Fruit fly (Drosophila melanogaster) whole organism, embryonic: ENCODE data around the gene Smox.

Source experiments
- Atf3 ChIP-seq: fragments of 200-800 bp; sonication (Bioruptor generic); optimal IDR thresholded peaks from 3 replicates; lab custom pipeline; 2016; ENCODE audit warnings: missing biosample characterization, missing genetic modification characterization
- Blimp-1 ChIP-seq: fragments of 200-800 bp; sonication (Bioruptor generic); optimal IDR thresholded peaks from 3 replicates; lab custom pipeline; 2018; ENCODE audit warnings: missing biosample characterization, missing genetic modification characterization, mild to moderate bottlenecking, moderate library complexity, missing genetic modification reagents
- CG1024 ChIP-seq: fragments of 200-800 bp; sonication (Bioruptor generic); IDR thresholded peaks from 2 replicates; pipeline ENCODE4 v1.3.6; 2022; ENCODE audit warnings: missing biosample characterization, missing genetic modification characterization
- CG10366 ChIP-seq: fragments of 200-800 bp; sonication (Bioruptor generic); IDR thresholded peaks from 2 replicates; pipeline ENCODE4 v1.3.6; 2022; ENCODE audit warnings: missing biosample characterization, missing genetic modification characterization
- CG10431 ChIP-seq: fragments of 200-800 bp; sonication (Bioruptor generic); optimal IDR thresholded peaks from 3 replicates; lab custom pipeline; 2018; ENCODE audit warnings: missing biosample characterization, mild to moderate bottlenecking, missing genetic modification characterization
- CG13287 ChIP-seq: fragments of 200-800 bp; sonication (Bioruptor generic); IDR thresholded peaks from 2 replicates; pipeline ENCODE4 v1.3.6; 2022; ENCODE audit warnings: missing biosample characterization, missing genetic modification characterization; ENCODE audit not compliant: partially characterized antibody
- CG13775 ChIP-seq: fragments of 200-800 bp; sonication (Bioruptor generic); optimal IDR thresholded peaks from 3 replicates; lab custom pipeline; 2017; ENCODE audit warnings: missing biosample characterization, mild to moderate bottlenecking, missing genetic modification characterization
- CG14965 ChIP-seq: fragments of 200-800 bp; sonication (Bioruptor generic); optimal IDR thresholded peaks from 2 replicates; lab custom pipeline; 2016; ENCODE audit warnings: missing biosample characterization, missing genetic modification characterization, borderline replicate concordance
- CG1529 ChIP-seq: fragments of 200-800 bp; sonication (Bioruptor generic); optimal IDR thresholded peaks from 3 replicates; lab custom pipeline; 2018; ENCODE audit warnings: missing biosample characterization, missing genetic modification characterization
- CG1792 ChIP-seq: fragments of 200-800 bp; sonication (Bioruptor generic); optimal IDR thresholded peaks from 2 replicates; lab custom pipeline; 2016; ENCODE audit warnings: missing biosample characterization, missing genetic modification characterization
- CG18011 ChIP-seq: fragments of 200-800 bp; sonication (Bioruptor generic); optimal IDR thresholded peaks from 2 replicates; lab custom pipeline; 2017; ENCODE audit warnings: missing biosample characterization, missing genetic modification characterization, mild to moderate bottlenecking, moderate library complexity, missing genotype
- CG18619 ChIP-seq: fragments of 200-800 bp; sonication (Bioruptor generic); optimal IDR thresholded peaks from 3 replicates; lab custom pipeline; 2017; ENCODE audit warnings: missing biosample characterization, mild to moderate bottlenecking, missing genetic modification characterization
- CG31388 ChIP-seq: fragments of 200-800 bp; sonication (Bioruptor generic); optimal IDR thresholded peaks from 2 replicates; lab custom pipeline; 2016; ENCODE audit warnings: missing biosample characterization, missing genetic modification characterization
- CG33213 ChIP-seq: fragments of 200-800 bp; sonication (Bioruptor generic); optimal IDR thresholded peaks from 3 replicates; lab custom pipeline; 2016; ENCODE audit warnings: missing biosample characterization, missing genetic modification characterization
- CG34224 ChIP-seq: fragments of 200-800 bp; sonication (Bioruptor generic); IDR thresholded peaks from 3 replicates; pipeline ENCODE4 v1.3.6; 2022; ENCODE audit warnings: missing biosample characterization, missing genetic modification characterization; ENCODE audit not compliant: partially characterized antibody
- CG3995 ChIP-seq: fragments of 200-800 bp; sonication (Bioruptor generic); optimal IDR thresholded peaks from 3 replicates; lab custom pipeline; 2016; ENCODE audit warnings: missing biosample characterization, missing genetic modification characterization
- CG43689 ChIP-seq: fragments of 200-800 bp; sonication (Bioruptor generic); IDR thresholded peaks from 2 replicates; pipeline ENCODE4 v1.3.6; 2022; ENCODE audit warnings: missing biosample characterization, missing genetic modification characterization
- CG4617 ChIP-seq: fragments of 200-800 bp; sonication (Bioruptor generic); optimal IDR thresholded peaks from 3 replicates; lab custom pipeline; 2016; ENCODE audit warnings: missing biosample characterization, missing genetic modification characterization, borderline replicate concordance
- CG6689 ChIP-seq: fragments of 200-800 bp; sonication (Bioruptor generic); IDR thresholded peaks from 2 replicates; pipeline ENCODE4 v1.3.6; 2022; ENCODE audit warnings: missing biosample characterization, missing genetic modification characterization
- CG6765 ChIP-seq: fragments of 200-800 bp; sonication (Bioruptor generic); optimal IDR thresholded peaks from 3 replicates; lab custom pipeline; 2017; ENCODE audit warnings: missing biosample characterization, mild to moderate bottlenecking, missing genetic modification characterization
- CG6854 ChIP-seq: fragments of 200-800 bp; sonication (Bioruptor generic); optimal IDR thresholded peaks from 3 replicates; lab custom pipeline; 2017; ENCODE audit warnings: missing biosample characterization, mild to moderate bottlenecking, missing genetic modification characterization
- CG9817 ChIP-seq: fragments of 200-800 bp; sonication (Bioruptor generic); optimal IDR thresholded peaks from 2 replicates; lab custom pipeline; 2018; ENCODE audit warnings: missing biosample characterization, mild to moderate bottlenecking, missing genetic modification characterization, moderate library complexity
- Chrac-16 ChIP-seq: fragments of 200-800 bp; sonication (Bioruptor generic); optimal IDR thresholded peaks from 3 replicates; lab custom pipeline; 2016; ENCODE audit warnings: missing biosample characterization, missing genetic modification characterization
- Dip3 ChIP-seq: fragments of 200-800 bp; sonication (Bioruptor generic); optimal IDR thresholded peaks from 3 replicates; lab custom pipeline; 2016; ENCODE audit warnings: missing biosample characterization, missing genetic modification characterization
- Eip74EF ChIP-seq, 2 experiments: fragments of 200-800 bp in 1 of 2; fragments of >200 bp in 1 of 2; sonication (Bioruptor generic) in 1 of 2; optimal IDR thresholded peaks; 2 replicates each; lab custom pipeline; 2017 to 2019; ENCODE audit warnings: missing biosample characterization in 2 of 2, missing genetic modification characterization in 2 of 2, mild to moderate bottlenecking in 1 of 2, moderate library complexity in 1 of 2
- Ets65A ChIP-seq: fragments of 200-800 bp; sonication (Bioruptor generic); peaks from one replicate; lab custom pipeline; 2016; ENCODE audit warnings: missing biosample characterization, missing genetic modification characterization
- Fer1 ChIP-seq: fragments of 200-800 bp; sonication (Bioruptor generic); optimal IDR thresholded peaks from 2 replicates; lab custom pipeline; 2017; ENCODE audit warnings: missing biosample characterization, mild to moderate bottlenecking, missing genetic modification characterization
- Gsc ChIP-seq: fragments of 200-800 bp; sonication (Bioruptor generic); IDR thresholded peaks from 2 replicates; pipeline ENCODE4 v1.3.6; 2022; ENCODE audit warnings: missing biosample characterization, missing genetic modification characterization
- Gug ChIP-seq: fragments of 200-800 bp; sonication (Bioruptor generic); IDR thresholded peaks from 4 replicates; pipeline ENCODE4 v1.3.6; 2022; ENCODE audit warnings: missing biosample characterization, missing genetic modification characterization
- Kr ChIP-seq: fragments of 200-800 bp; sonication (Bioruptor generic); optimal IDR thresholded peaks from 2 replicates; lab custom pipeline; 2017; ENCODE audit warnings: missing biosample characterization, mild to moderate bottlenecking, missing genetic modification characterization
- Neu2 ChIP-seq: fragments of 200-800 bp; sonication (Bioruptor generic); optimal IDR thresholded peaks from 3 replicates; lab custom pipeline; 2016; ENCODE audit warnings: missing biosample characterization, missing genetic modification characterization, borderline replicate concordance
- Nf-YC ChIP-seq: fragments of 200-800 bp; optimal IDR thresholded peaks from 3 replicates; lab custom pipeline; 2019; ENCODE audit warnings: missing biosample characterization, mild to moderate bottlenecking, missing genetic modification characterization, moderate library complexity
- Ptx1 ChIP-seq: fragments of 200-800 bp; sonication (Bioruptor generic); IDR thresholded peaks from 2 replicates; pipeline ENCODE4 v1.3.6; 2022; ENCODE audit warnings: missing biosample characterization, missing genetic modification characterization
- Taf1 ChIP-seq: fragments of 200-800 bp; sonication (Bioruptor generic); IDR thresholded peaks from 2 replicates; pipeline ENCODE4 v1.3.6; 2022; ENCODE audit warnings: missing biosample characterization, missing genetic modification characterization
- al ChIP-seq: fragments of 200-800 bp; sonication (Bioruptor generic); IDR thresholded peaks from 2 replicates; pipeline ENCODE4 v1.3.6; 2022; ENCODE audit warnings: missing biosample characterization, missing genetic modification characterization
- bigmax ChIP-seq: fragments of 200-800 bp; sonication (Bioruptor generic); optimal IDR thresholded peaks from 2 replicates; lab custom pipeline; 2018; ENCODE audit warnings: missing biosample characterization, mild to moderate bottlenecking, missing genetic modification characterization
- bowl ChIP-seq: fragments of 200-800 bp; sonication (Bioruptor generic); IDR thresholded peaks from 2 replicates; pipeline ENCODE4 v1.3.6; 2022; ENCODE audit warnings: missing biosample characterization, missing genetic modification characterization
- bsh ChIP-seq, 2 experiments: fragments of 200-800 bp; sonication (Bioruptor generic); optimal IDR thresholded peaks; 2 replicates each; lab custom pipeline; 2017 to 2018; ENCODE audit warnings: mild to moderate bottlenecking in 2 of 2, missing biosample characterization in 2 of 2, missing genetic modification characterization in 2 of 2, moderate library complexity in 1 of 2
- caup ChIP-seq: fragments of 200-800 bp; sonication (Bioruptor generic); optimal IDR thresholded peaks from 3 replicates; lab custom pipeline; 2017; ENCODE audit warnings: missing biosample characterization, mild to moderate bottlenecking, missing genetic modification characterization, moderate library complexity; ENCODE audit not compliant: severe bottlenecking
- esg ChIP-seq: fragments of 200-800 bp; sonication (Bioruptor generic); conservative IDR thresholded peaks from 2 replicates; pipeline ENCODE4 v1.3.6; 2022; ENCODE audit warnings: missing biosample characterization, missing genetic modification characterization
- fu2 ChIP-seq: fragments of 200-800 bp; sonication (Bioruptor generic); optimal IDR thresholded peaks from 2 replicates; lab custom pipeline; 2016; ENCODE audit warnings: missing biosample characterization, missing genetic modification characterization
- gce ChIP-seq: fragments of 200-800 bp; sonication (Bioruptor generic); IDR thresholded peaks from 3 replicates; pipeline ENCODE4 v1.3.6; 2022; ENCODE audit warnings: missing biosample characterization, missing genetic modification characterization
- insv ChIP-seq, 2 experiments: fragments of 200-800 bp; sonication (Bioruptor generic); optimal IDR thresholded peaks; 3 replicates each; lab custom pipeline; 2016 to 2018; ENCODE audit warnings: missing biosample characterization in 2 of 2, missing genetic modification characterization in 2 of 2
- odd ChIP-seq: fragments of 200-800 bp; sonication (Bioruptor generic); optimal IDR thresholded peaks from 2 replicates; lab custom pipeline; 2017; ENCODE audit warnings: missing biosample characterization, mild to moderate bottlenecking, missing genetic modification characterization
- p53 ChIP-seq: fragments of 200-800 bp; sonication (Bioruptor generic); optimal IDR thresholded peaks from 2 replicates; lab custom pipeline; 2016; ENCODE audit warnings: missing biosample characterization, missing genetic modification characterization
- pzg ChIP-seq: fragments of 200-800 bp; sonication (Bioruptor generic); optimal IDR thresholded peaks from 3 replicates; lab custom pipeline; 2018; ENCODE audit warnings: missing biosample characterization, mild to moderate bottlenecking, missing genetic modification characterization, moderate library complexity
- sqz ChIP-seq: fragments of 200-800 bp; sonication (Bioruptor generic); optimal IDR thresholded peaks from 3 replicates; lab custom pipeline; 2018; ENCODE audit warnings: missing biosample characterization, mild to moderate bottlenecking, missing genetic modification characterization
- ttk ChIP-seq: fragments of 200-800 bp; sonication (Bioruptor generic); IDR thresholded peaks from 2 replicates; pipeline ENCODE4 v2.1.2; 2022; ENCODE audit warnings: missing biosample characterization, missing genetic modification characterization
- wdn ChIP-seq: fragments of 200-800 bp; sonication (Bioruptor generic); IDR thresholded peaks from 2 replicates; pipeline ENCODE4 v1.3.6; 2022; ENCODE audit warnings: missing biosample characterization, missing genetic modification characterization

The Smox gene

DNA sequence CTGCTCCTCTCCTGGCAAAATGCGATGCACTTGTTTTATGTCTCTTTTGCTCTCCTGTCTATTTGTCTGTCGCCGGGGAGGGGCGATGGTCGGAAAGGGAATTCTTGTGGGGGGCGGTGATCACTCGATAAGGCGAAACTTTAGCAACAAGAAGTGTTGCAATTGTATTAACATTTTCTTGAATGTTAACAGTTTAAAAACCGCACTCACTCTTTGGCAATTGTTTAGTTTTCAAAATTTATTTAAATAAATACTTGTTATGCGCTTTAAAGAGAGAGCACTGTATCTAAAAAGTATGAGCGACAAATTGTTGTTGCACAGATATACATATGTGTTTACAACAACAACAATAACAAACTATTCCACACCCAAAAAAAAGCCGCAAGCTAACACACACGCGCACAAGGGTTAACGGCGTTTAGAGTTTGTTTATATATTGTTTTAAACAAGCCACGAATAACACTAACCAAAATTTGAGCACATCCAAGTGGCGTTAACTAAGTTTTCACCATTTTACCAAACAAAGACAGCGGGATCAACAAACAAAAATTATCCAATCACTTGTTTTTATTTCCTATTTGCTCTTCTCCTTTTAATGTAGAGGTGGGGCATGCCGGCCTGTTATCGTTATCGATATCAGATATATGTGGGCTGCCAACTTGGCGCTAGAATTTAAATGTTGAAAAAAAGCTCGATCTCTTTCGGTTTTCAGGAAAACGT, 40.4 kb downstream of the Smox start, which contains the start of gene CG2258 (continued):
- TF ChIP-seq CG34224: no peak; the same call in 2 of the 3 replicates
- TF ChIP-seq esg (GFP tag; lab: Robert Waterston, UW): peak; percentile 78
- TF ChIP-seq CG43689: peak; percentile 64
- peak; percentile 77 for TF ChIP-seq Dip3 (GFP tag; lab: Kevin White, UChicago)
- peak; percentile 76 for TF ChIP-seq CG1024 (GFP tag; lab: Robert Waterston, UW)
- TF ChIP-seq CG18011: peak; percentile 27
- TF ChIP-seq Atf3 (GFP tag; lab: Kevin White, UChicago): peak; percentile 45
- TF ChIP-seq CG18619 (GFP tag; lab: Kevin White, UChicago): peak; percentile 66
- TF ChIP-seq CG13775 (GFP tag; lab: Kevin White, UChicago): peak; percentile 53
- TF ChIP-seq bigmax: no peak
- TF ChIP-seq sqz: peak; percentile 82
- TF ChIP-seq odd: peak; percentile 78
- TF ChIP-seq bowl (GFP tag; lab: Robert Waterston, UW): peak; percentile 68; the same call in 1 of the 2 replicates
- TF ChIP-seq pzg (GFP tag; lab: Kevin White, UChicago): peak; percentile 31
- peak; percentile 68 for TF ChIP-seq CG31388 (GFP tag; lab: Kevin White, UChicago)
- TF ChIP-seq CG6854: peak; percentile 64
- TF ChIP-seq Blimp-1 (GFP tag; lab: Kevin White, UChicago): peak; percentile 90
- TF ChIP-seq p53 (GFP tag; lab: Kevin White, UChicago): no peak
- TF ChIP-seq CG1792 (GFP tag; lab: Kevin White, UChicago): peak; percentile 62
- peak; percentile 87 to 94 for TF ChIP-seq bsh (GFP tag; optimal IDR thresholded peaks at IDR 0.05; lab: Kevin White, UChicago)
- TF ChIP-seq CG33213 (GFP tag; lab: Kevin White, UChicago): peak; percentile 21
- peak; percentile 69 for TF ChIP-seq CG6765
- peak; percentile 75 for TF ChIP-seq caup (GFP tag; lab: Kevin White, UChicago)
- TF ChIP-seq wdn (GFP tag; lab: Robert Waterston, UW): peak; percentile 63; the same call in 1 of the 2 replicates
- TF ChIP-seq Kr (GFP tag; lab: Kevin White, UChicago): no peak
- peak; percentile 91 for TF ChIP-seq Ptx1 (GFP tag; lab: Robert Waterston, UW)
- TF ChIP-seq Ets65A: peak; percentile 98
- no peak for TF ChIP-seq Neu2 (GFP tag; lab: Kevin White, UChicago)
- peak; percentile 75 for TF ChIP-seq CG10431 (GFP tag; lab: Kevin White, UChicago)
- peak; percentile 35 for TF ChIP-seq CG14965 (GFP tag; lab: Kevin White, UChicago)
- TF ChIP-seq insv (GFP tag; optimal IDR thresholded peaks at IDR 0.05; lab: Kevin White, UChicago): no peak
- peak; percentile 79 for TF ChIP-seq gce (GFP tag; lab: Robert Waterston, UW)
- TF ChIP-seq CG13287 (GFP tag; lab: Robert Waterston, UW): peak; percentile 40; the same call in 1 of the 2 replicates
- TF ChIP-seq Fer1 (GFP tag; lab: Kevin White, UChicago): peak; percentile 83
- TF ChIP-seq Taf1: peak; percentile 66
- TF ChIP-seq CG6689: peak; percentile 82
- TF ChIP-seq CG9817 (tag; lab: Kevin White, UChicago): peak; percentile 89
- peak; percentile 38 for TF ChIP-seq CG3995
- peak; percentile 33 for TF ChIP-seq CG4617 (GFP tag; lab: Kevin White, UChicago)
- TF ChIP-seq Chrac-16 (GFP tag; lab: Kevin White, UChicago): peak; percentile 76
- peak; percentile 63 for TF ChIP-seq fu2 (GFP tag; lab: Kevin White, UChicago)
- TF ChIP-seq Nf-YC: peak; percentile 67
- peak; percentile 82 for TF ChIP-seq CG1529 (GFP tag; lab: Kevin White, UChicago)
- peak; percentile 77 for TF ChIP-seq ttk (GFP tag; lab: Robert Waterston, UW)
- peak; percentile 77 for TF ChIP-seq al (GFP tag; lab: Robert Waterston, UW)
- peak; percentile 82 for TF ChIP-seq CG10366
- TF ChIP-seq Eip74EF (GFP tag; optimal IDR thresholded peaks at IDR 0.05; lab: Kevin White, UChicago): peak in 1 of 2 experiments; percentile 83
- peak; percentile 61 for TF ChIP-seq Gsc (GFP tag; lab: Robert Waterston, UW)
- peak; percentile 85 for TF ChIP-seq Gug (GFP tag; lab: Robert Waterston, UW)
